Worm (Caenorhabditis elegans): Measurements from ENCODE around the gene T07E3.3.

The T07E3.3 gene

ce11 chrIII:6857390-6857848 lies 46.3 kb upstream of the T07E3.3 start:
- TF ChIP-seq hmg-1.1 (GFP tag; IDR thresholded peaks at IDR 0.05) = no peak
- TF ChIP-seq daf-16 (GFP tag; optimal IDR thresholded peaks at IDR 0.05) = peak in 1 of 2 experiments; percentile 44
- peak; percentile 86 for TF ChIP-seq daf-16 (tag; optimal IDR thresholded peaks at IDR 0.05)
- TF ChIP-seq zfp-3 (GFP tag; conservative IDR thresholded peaks at IDR 0.05) = no peak
- no peak for TF ChIP-seq lin-15B (tag; optimal IDR thresholded peaks at IDR 0.05)
- no peak for TF ChIP-seq F44E2.7 (GFP tag; IDR thresholded peaks at IDR 0.05)
- no peak for TF ChIP-seq D1046.2 (GFP tag; IDR thresholded peaks at IDR 0.05)
- no peak for TF ChIP-seq lin-39 (tag; optimal IDR thresholded peaks at IDR 0.05)
- TF ChIP-seq T20F7.1 (GFP tag; optimal IDR thresholded peaks at IDR 0.05) = peak; percentile 52
- TF ChIP-seq dve-1 (tag; optimal IDR thresholded peaks at IDR 0.05; ENCODE audit: insufficient read depth) = peak; percentile 77
- no peak for TF ChIP-seq zfp-2 (tag; optimal IDR thresholded peaks at IDR 0.05)
- no peak for TF ChIP-seq vab-7 (GFP tag; IDR thresholded peaks at IDR 0.05)
- no peak for TF ChIP-seq tag-97 (GFP tag; IDR thresholded peaks at IDR 0.05)
- TF ChIP-seq nhr-6 (tag; optimal IDR thresholded peaks at IDR 0.05) = no peak
- TF ChIP-seq ceh-62 (tag; optimal IDR thresholded peaks at IDR 0.05) = no peak
- no peak for TF ChIP-seq mdt-29 (GFP tag; IDR thresholded peaks at IDR 0.05)
- no peak for TF ChIP-seq nhr-41 (GFP tag; IDR thresholded peaks at IDR 0.05)
- no peak for TF ChIP-seq snpc-1.2 (GFP tag; IDR thresholded peaks at IDR 0.05)
- no peak for TF ChIP-seq F37D6.2 (tag; optimal IDR thresholded peaks at IDR 0.05)
- TF ChIP-seq snpc-4 (tag; optimal IDR thresholded peaks at IDR 0.05) = no peak
- TF ChIP-seq pqm-1 (tag; optimal IDR thresholded peaks at IDR 0.05) = peak; percentile 65
- no peak for TF ChIP-seq gei-8 (GFP tag; optimal IDR thresholded peaks at IDR 0.05)
- peak; percentile 74 for TF ChIP-seq aha-1 (tag)
- TF ChIP-seq daf-12 (tag; optimal IDR thresholded peaks at IDR 0.05) = no peak
- no peak for TF ChIP-seq php-3 (GFP tag; IDR thresholded peaks at IDR 0.05)
- no peak for TF ChIP-seq lir-3 (tag; optimal IDR thresholded peaks at IDR 0.05)
- no peak for TF ChIP-seq lin-29 (GFP tag; IDR thresholded peaks at IDR 0.05)
- TF ChIP-seq nhr-11 (tag; optimal IDR thresholded peaks at IDR 0.05) = peak; percentile 43
- TF ChIP-seq zip-11 (GFP tag; IDR thresholded peaks at IDR 0.05) = no peak
- no peak for TF ChIP-seq unc-130 (GFP tag; optimal IDR thresholded peaks at IDR 0.05)
- TF ChIP-seq nhr-102 (tag; optimal IDR thresholded peaks at IDR 0.05) = no peak
- TF ChIP-seq mep-1 (tag; optimal IDR thresholded peaks at IDR 0.05) = peak; percentile 63
- TF ChIP-seq R02D3.7 (tag; optimal IDR thresholded peaks at IDR 0.05) = no peak
- TF ChIP-seq ZK546.5 (tag; optimal IDR thresholded peaks at IDR 0.05) = no peak
- no peak for TF ChIP-seq ceh-44 (GFP tag; IDR thresholded peaks at IDR 0.05)
- TF ChIP-seq daf-19 (GFP tag; conservative IDR thresholded peaks at IDR 0.05) = no peak
- no peak for TF ChIP-seq egl-43 (GFP tag; IDR thresholded peaks at IDR 0.05)
- no peak for TF ChIP-seq lim-7 (GFP tag; IDR thresholded peaks at IDR 0.05)
- no peak for TF ChIP-seq ceh-28 (tag; optimal IDR thresholded peaks at IDR 0.05)
- peak; percentile 70 for TF ChIP-seq nhr-48 (tag; optimal IDR thresholded peaks at IDR 0.05)
- TF ChIP-seq nhr-25 (tag; optimal IDR thresholded peaks at IDR 0.05; ENCODE audit: borderline replicate concordance, insufficient read depth) = no peak
- TF ChIP-seq F10B5.3 (tag; optimal IDR thresholded peaks at IDR 0.05) = no peak
- TF ChIP-seq ces-1 (GFP tag; optimal IDR thresholded peaks at IDR 0.05) = no peak
- TF ChIP-seq madf-5 (GFP tag; IDR thresholded peaks at IDR 0.05) = no peak
- peak; percentile 64; the same call in 1 of the 2 replicates for TF ChIP-seq lin-1 (GFP tag; IDR thresholded peaks at IDR 0.05)
- TF ChIP-seq nhr-76 (tag; optimal IDR thresholded peaks at IDR 0.05) = no peak
- no peak for TF ChIP-seq egl-27 (tag; optimal IDR thresholded peaks at IDR 0.05)
- no peak for TF ChIP-seq Y5F2A.4 (GFP tag; optimal IDR thresholded peaks at IDR 0.05)
- TF ChIP-seq hif-1 (tag; optimal IDR thresholded peaks at IDR 0.05) = peak in 1 of 2 experiments; percentile 7
- TF ChIP-seq aly-2 (tag; optimal IDR thresholded peaks at IDR 0.05) = no peak
- TF ChIP-seq daf-8 (GFP tag; IDR thresholded peaks at IDR 0.05) = no peak
- no peak for TF ChIP-seq attf-4 (tag; optimal IDR thresholded peaks at IDR 0.05)
- peak; percentile 82 for TF ChIP-seq zip-2 (tag; optimal IDR thresholded peaks at IDR 0.05)
